Fruit fly (Drosophila melanogaster): ENCODE results near the gene tll.
A peak's percentile ranks its signal among the peaks of the same experiment; 100 is the strongest.

The tll gene

dm6 chr3R:30808346-30809286 is 43.5 kb upstream of the tll start, which contains the start of gene cindr (continued):
- TF ChIP-seq ato (GFP tag; IDR thresholded peaks at IDR 0.05; ENCODE audit: partially characterized antibody) (0 out of 2 replicates have a peak, but pooled peaks have one; percentile 43), bigmax (GFP tag; optimal IDR thresholded peaks at IDR 0.05) (peak; percentile 7), NFAT (GFP tag; IDR thresholded peaks at IDR 0.05) (peak; percentile 71; the same call in 1 of the 2 replicates), peb (GFP tag; IDR thresholded peaks at IDR 0.05) (no peak), ERR (GFP tag; optimal IDR thresholded peaks at IDR 0.05) (peak; percentile 37), CG4854 (GFP tag; optimal IDR thresholded peaks at IDR 0.05) (peak; percentile 7), Kr (GFP tag; optimal IDR thresholded peaks at IDR 0.05) (no peak), Fer1 (GFP tag; optimal IDR thresholded peaks at IDR 0.05) (peak; percentile 48), CG10462 (GFP tag; optimal IDR thresholded peaks at IDR 0.05) (no peak), pita (GFP tag; optimal IDR thresholded peaks at IDR 0.05) (peak; percentile 97), CG30431 (GFP tag; optimal IDR thresholded peaks at IDR 0.05) (peak; percentile 23), CG18011 (GFP tag; optimal IDR thresholded peaks at IDR 0.05) (no peak), luna (GFP tag; optimal IDR thresholded peaks at IDR 0.05) (no peak), al (GFP tag; IDR thresholded peaks at IDR 0.05) (peak; percentile 59), Dbx (GFP tag; IDR thresholded peaks at IDR 0.05) (peak; percentile 84), BEAF-32 (GFP tag; optimal IDR thresholded peaks at IDR 0.05) (peak; percentile 61), Oaz (GFP tag; IDR thresholded peaks at IDR 0.05) (no peak), trh (GFP tag; optimal IDR thresholded peaks at IDR 0.05) (no peak), Poxn (GFP tag; IDR thresholded peaks at IDR 0.05) (no peak), Blimp-1 (GFP tag; optimal IDR thresholded peaks at IDR 0.05) (peak; percentile 19), Bteb2 (GFP tag; optimal IDR thresholded peaks at IDR 0.05) (no peak), row (GFP tag; IDR thresholded peaks at IDR 0.05) (peak; percentile 90), dmrt11E (tag; optimal IDR thresholded peaks at IDR 0.05) (peak; percentile 48), cg (GFP tag; optimal IDR thresholded peaks at IDR 0.05) (peak; percentile 22), CG13894 (tag; optimal IDR thresholded peaks at IDR 0.05) (peak; percentile 80), dpn (GFP tag; optimal IDR thresholded peaks at IDR 0.05) (peak; percentile 41 to 51), Hmx (GFP tag; optimal IDR thresholded peaks at IDR 0.05) (peak; percentile 17), NfI (GFP tag; optimal IDR thresholded peaks at IDR 0.05) (peak; percentile 17), B-H2 (GFP tag; optimal IDR thresholded peaks at IDR 0.05) (peak; percentile 33), CG15269 (tag; optimal IDR thresholded peaks at IDR 0.05) (peak; percentile 33), tx (GFP tag; optimal IDR thresholded peaks at IDR 0.05) (peak; percentile 11), lab (GFP tag; optimal IDR thresholded peaks at IDR 0.05) (peak; percentile 48), CG18262 (tag; optimal IDR thresholded peaks at IDR 0.05) (no peak), lola (GFP tag; optimal IDR thresholded peaks at IDR 0.05) (peak in 1 of 3 experiments; percentile 15), ranshi (GFP tag; IDR thresholded peaks at IDR 0.05) (no peak), vfl (GFP tag; optimal IDR thresholded peaks at IDR 0.05) (peak; percentile 59), Hr78 (GFP tag; optimal IDR thresholded peaks at IDR 0.05) (no peak), CG7357 (GFP tag; IDR thresholded peaks at IDR 0.05) (no peak), cato (GFP tag; optimal IDR thresholded peaks at IDR 0.05; ENCODE audit: borderline replicate concordance) (no peak), CG5180 (GFP tag; optimal IDR thresholded peaks at IDR 0.05) (no peak), ci (GFP tag; IDR thresholded peaks at IDR 0.05) (peak; percentile 73; the same call in 2 of the 3 replicates), HLH54F (GFP tag; optimal IDR thresholded peaks at IDR 0.05) (peak; percentile 37), Lim3 (GFP tag; IDR thresholded peaks at IDR 0.05) (no peak), trem (tag; optimal IDR thresholded peaks at IDR 0.05) (peak; percentile 73), Nf-YA (GFP tag; IDR thresholded peaks at IDR 0.05) (no peak), Lhr (GFP tag; optimal IDR thresholded peaks at IDR 0.05) (peak; percentile 98), Fer2 (tag; optimal IDR thresholded peaks at IDR 0.05) (no peak)
